Worm (Caenorhabditis elegans) whole organism, young adult: ENCODE measurements around the gene str-146.

Experiments
- F57A8.1 ChIP-seq: fragments of 200-800 bp; sonication (Bioruptor generic); optimal IDR thresholded peaks from 2 replicates; lab custom pipeline; 2018; ENCODE audit warnings: mild to moderate bottlenecking, missing genetic modification characterization, moderate library complexity, missing compliant biosample characterization
- sea-2 ChIP-seq: fragments of 200-800 bp; sonication (Bioruptor generic); IDR thresholded peaks from 2 replicates; pipeline ENCODE4 v1.3.6; 2022; ENCODE audit warnings: missing genetic modification characterization, missing compliant biosample characterization

- TF ChIP-seq F57A8.1 (GFP tag; lab: Kevin White, UChicago) (no peak), sea-2 (GFP tag; lab: Robert Waterston, UW) (no peak)
These were observed 22.1 kb downstream of the str-146 start for ce11 chrV:8073162-8073561.
